Worm (Caenorhabditis elegans): ENCODE results near the gene ugt-46.

DNA sequence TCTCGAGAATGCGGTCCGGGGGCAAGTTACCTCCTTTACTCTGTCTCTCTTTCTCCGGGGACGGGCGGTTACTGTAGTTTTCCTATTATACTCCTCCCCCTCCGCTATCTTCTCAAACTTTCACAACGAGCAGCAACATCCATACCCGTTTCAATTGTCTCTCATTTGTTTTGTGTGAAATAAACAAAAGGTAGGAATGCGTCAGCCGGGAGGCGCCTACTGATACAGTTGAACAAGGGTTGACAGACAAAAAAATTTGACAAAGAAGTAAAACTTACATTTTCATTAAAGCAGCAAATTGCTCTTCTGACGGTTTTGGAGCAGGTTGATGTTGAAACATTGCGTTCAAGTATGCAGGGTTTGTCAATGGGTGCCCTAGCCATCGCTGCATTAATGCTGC, 25.1 kb downstream of the ugt-46 start:
- TF ChIP-seq egl-27 (tag; optimal IDR thresholded peaks at IDR 0.05), result no peak
- no peak for TF ChIP-seq zag-1 (tag; optimal IDR thresholded peaks at IDR 0.05)
- TF ChIP-seq pqm-1 (tag; optimal IDR thresholded peaks at IDR 0.05), result no peak
- TF ChIP-seq ztf-11 (tag; optimal IDR thresholded peaks at IDR 0.05), result no peak
- TF ChIP-seq fkh-10 (GFP tag; optimal IDR thresholded peaks at IDR 0.05), result no peak
- TF ChIP-seq ZK546.5 (tag; optimal IDR thresholded peaks at IDR 0.05), result no peak
- no peak for TF ChIP-seq sea-2 (GFP tag; optimal IDR thresholded peaks at IDR 0.05)
- no peak for TF ChIP-seq snpc-4 (tag; optimal IDR thresholded peaks at IDR 0.05)
- no peak for TF ChIP-seq nhr-12 (tag; optimal IDR thresholded peaks at IDR 0.05)
- TF ChIP-seq unc-62 (GFP tag; optimal IDR thresholded peaks at IDR 0.05), result no peak
- no peak for TF ChIP-seq eor-1 (tag; optimal IDR thresholded peaks at IDR 0.05)
- TF ChIP-seq ama-1 (optimal IDR thresholded peaks at IDR 0.05), result no peak
- TF ChIP-seq nhr-77 (tag; optimal IDR thresholded peaks at IDR 0.05), result no peak
